Worm (Caenorhabditis elegans): ENCODE measurements around the gene Y43F8B.2.

Gene Y43F8B.2

ce11 chrV:19533010-19533409 is at the start of gene Y43F8B.2:
Gene Y43F8B.2 (minus strand): TSS chrV:19533110.
- TF ChIP-seq mep-1 (tag; optimal IDR thresholded peaks at IDR 0.05) (no peak), mls-2 (tag; optimal IDR thresholded peaks at IDR 0.05) (no peak), zip-8 (tag; optimal IDR thresholded peaks at IDR 0.05) (no peak), snpc-4 (tag; optimal IDR thresholded peaks at IDR 0.05) (no peak), nhr-28 (tag; optimal IDR thresholded peaks at IDR 0.05) (no peak), mab-5 (tag; optimal IDR thresholded peaks at IDR 0.05) (no peak), lsy-2 (tag; optimal IDR thresholded peaks at IDR 0.05) (no peak), ceh-43 (GFP tag; optimal IDR thresholded peaks at IDR 0.05) (no peak), bed-3 (GFP tag; optimal IDR thresholded peaks at IDR 0.05) (no peak), ztf-11 (tag; optimal IDR thresholded peaks at IDR 0.05) (no peak), unc-62 (GFP tag; optimal IDR thresholded peaks at IDR 0.05) (no peak), pha-4 (tag; optimal IDR thresholded peaks at IDR 0.05) (no peak), ham-2 (GFP tag; optimal IDR thresholded peaks at IDR 0.05) (no peak), flh-1 (GFP tag; optimal IDR thresholded peaks at IDR 0.05) (no peak)

ce11 chrV:19582256-19582655 is 49.3 kb upstream of the Y43F8B.2 start:
- TF ChIP-seq ces-1 (GFP tag; optimal IDR thresholded peaks at IDR 0.05) (no peak), unc-62 (GFP tag; optimal IDR thresholded peaks at IDR 0.05) (no peak), nhr-28 (tag; optimal IDR thresholded peaks at IDR 0.05) (no peak), ceh-43 (GFP tag; optimal IDR thresholded peaks at IDR 0.05) (no peak), pha-4 (tag; optimal IDR thresholded peaks at IDR 0.05) (no peak), elt-3 (tag; optimal IDR thresholded peaks at IDR 0.05) (no peak), ceh-39 (tag; optimal IDR thresholded peaks at IDR 0.05) (no peak), drap-1 (GFP tag; optimal IDR thresholded peaks at IDR 0.05) (no peak), sptf-1 (tag; optimal IDR thresholded peaks at IDR 0.05) (no peak), nhr-12 (tag; optimal IDR thresholded peaks at IDR 0.05) (no peak), sem-2 (GFP tag; optimal IDR thresholded peaks at IDR 0.05) (no peak), mab-5 (tag; optimal IDR thresholded peaks at IDR 0.05) (no peak), lin-32 (GFP tag; optimal IDR thresholded peaks at IDR 0.05) (no peak), elt-1 (tag; optimal IDR thresholded peaks at IDR 0.05; ENCODE audit: borderline replicate concordance, insufficient read depth) (no peak), blmp-1 (tag; optimal IDR thresholded peaks at IDR 0.05) (no peak), unc-120 (tag; optimal IDR thresholded peaks at IDR 0.05; ENCODE audit: poor library complexity, severe bottlenecking) (no peak), flh-1 (GFP tag; optimal IDR thresholded peaks at IDR 0.05) (no peak), zip-8 (tag; optimal IDR thresholded peaks at IDR 0.05) (no peak), hlh-1 (tag; optimal IDR thresholded peaks at IDR 0.05) (no peak), ham-2 (GFP tag; optimal IDR thresholded peaks at IDR 0.05) (no peak)

- TF ChIP-seq cnd-1 (tag; optimal IDR thresholded peaks at IDR 0.05), result no peak
- TF ChIP-seq sptf-1 (tag; optimal IDR thresholded peaks at IDR 0.05), result no peak
- no peak for TF ChIP-seq drap-1 (GFP tag; optimal IDR thresholded peaks at IDR 0.05)
- no peak for TF ChIP-seq nhr-2 (tag; optimal IDR thresholded peaks at IDR 0.05)
- TF ChIP-seq mep-1 (tag; optimal IDR thresholded peaks at IDR 0.05), result no peak
- no peak for TF ChIP-seq elt-3 (tag; optimal IDR thresholded peaks at IDR 0.05)
- TF ChIP-seq snpc-4 (tag; optimal IDR thresholded peaks at IDR 0.05), result no peak
- TF ChIP-seq ztf-11 (tag; optimal IDR thresholded peaks at IDR 0.05), result no peak
- TF ChIP-seq sem-2 (GFP tag; optimal IDR thresholded peaks at IDR 0.05), result no peak
- TF ChIP-seq M03D4.4 (tag; optimal IDR thresholded peaks at IDR 0.05), result no peak
- TF ChIP-seq zip-8 (tag; optimal IDR thresholded peaks at IDR 0.05), result no peak
- no peak for TF ChIP-seq unc-39 (tag; optimal IDR thresholded peaks at IDR 0.05)
- no peak for TF ChIP-seq ceh-43 (GFP tag; optimal IDR thresholded peaks at IDR 0.05)
- TF ChIP-seq lsy-2 (tag; optimal IDR thresholded peaks at IDR 0.05), result no peak
- no peak for TF ChIP-seq unc-62 (GFP tag; optimal IDR thresholded peaks at IDR 0.05)
Measured at ce11 chrV:19579509-19579908, 46.6 kb upstream of the Y43F8B.2 start.

ce11 chrV:19570102-19570501 is 37.2 kb upstream of the Y43F8B.2 start:
- TF ChIP-seq lsy-2 (tag; optimal IDR thresholded peaks at IDR 0.05) (no peak), bed-3 (GFP tag; optimal IDR thresholded peaks at IDR 0.05) (no peak), pha-4 (tag; optimal IDR thresholded peaks at IDR 0.05) (no peak), nhr-12 (tag; optimal IDR thresholded peaks at IDR 0.05) (no peak), zip-8 (tag; optimal IDR thresholded peaks at IDR 0.05) (no peak), M03D4.4 (tag; optimal IDR thresholded peaks at IDR 0.05) (no peak), nhr-28 (tag; optimal IDR thresholded peaks at IDR 0.05) (no peak), nhr-76 (tag; optimal IDR thresholded peaks at IDR 0.05) (no peak), sptf-1 (tag; optimal IDR thresholded peaks at IDR 0.05) (no peak), hlh-1 (tag; optimal IDR thresholded peaks at IDR 0.05) (no peak), elt-1 (tag; optimal IDR thresholded peaks at IDR 0.05; ENCODE audit: borderline replicate concordance, insufficient read depth) (no peak), nhr-2 (tag; optimal IDR thresholded peaks at IDR 0.05) (no peak), mep-1 (tag; optimal IDR thresholded peaks at IDR 0.05) (no peak)

ce11 chrV:19565082-19565481 is 32.2 kb upstream of the Y43F8B.2 start, which contains the start of gene kcnl-1:
Gene kcnl-1 (plus strand): TSS chrV:19565382.
- TF ChIP-seq sptf-1 (tag; optimal IDR thresholded peaks at IDR 0.05), result no peak
- TF ChIP-seq unc-120 (tag; optimal IDR thresholded peaks at IDR 0.05; ENCODE audit: poor library complexity, severe bottlenecking), result no peak
- no peak for TF ChIP-seq elt-1 (tag; optimal IDR thresholded peaks at IDR 0.05; ENCODE audit: borderline replicate concordance, insufficient read depth)
- no peak for TF ChIP-seq cnd-1 (tag; optimal IDR thresholded peaks at IDR 0.05)
- TF ChIP-seq hlh-1 (tag; optimal IDR thresholded peaks at IDR 0.05), result no peak

Measured in whole organism, mixed stage, embryonic.